Worm (Caenorhabditis elegans) whole organism, young adult: ENCODE results near the gene T22C8.4.
A peak's percentile ranks its signal among the peaks of the same experiment; 100 is the strongest.

Source experiments
- B0035.1 ChIP-seq: sonication (generic microtip); optimal IDR thresholded peaks from 2 replicates; lab custom pipeline; 2016; ENCODE audit warnings: missing genetic modification characterization, mild to moderate bottlenecking, missing compliant biosample characterization, missing genotype, missing genetic modification reagents
- C06A6.2 ChIP-seq: fragments of 200-800 bp; sonication (Bioruptor generic); conservative IDR thresholded peaks from 2 replicates; pipeline ENCODE4 v1.3.6; 2022; ENCODE audit warnings: missing genetic modification characterization, missing compliant biosample characterization
- F22D6.2 ChIP-seq: sonication (generic microtip); optimal IDR thresholded peaks from 2 replicates; lab custom pipeline; 2016; ENCODE audit warnings: mild to moderate bottlenecking, missing genetic modification characterization, missing compliant biosample characterization
- F23B12.7 ChIP-seq: sonication (generic microtip); optimal IDR thresholded peaks from 2 replicates; lab custom pipeline; 2017; ENCODE audit warnings: missing genetic modification characterization, mild to moderate bottlenecking, missing compliant biosample characterization, antibody characterized with exemption, moderate library complexity; ENCODE audit not compliant: insufficient read depth
- F39B2.1 ChIP-seq: fragments of 200-800 bp; sonication (Bioruptor generic); IDR thresholded peaks from 2 replicates; pipeline ENCODE4 v1.3.6; 2022; ENCODE audit warnings: missing genetic modification reagents, missing genetic modification characterization, missing compliant biosample characterization
- F52B5.7 ChIP-seq: sonication (generic microtip); optimal IDR thresholded peaks from 2 replicates; lab custom pipeline; 2016; ENCODE audit warnings: mild to moderate bottlenecking, missing genetic modification characterization, missing compliant biosample characterization
- F55B11.4 ChIP-seq: sonication (generic microtip); optimal IDR thresholded peaks from 2 replicates; lab custom pipeline; 2016; ENCODE audit warnings: missing compliant biosample characterization, missing genetic modification characterization, borderline replicate concordance; ENCODE audit not compliant: insufficient read depth
- F57C9.4 ChIP-seq: sonication (generic microtip); optimal IDR thresholded peaks from 2 replicates; lab custom pipeline; 2017; ENCODE audit warnings: mild to moderate bottlenecking, missing genetic modification characterization, missing compliant biosample characterization
- ZK185.1 ChIP-seq: sonication (generic microtip); optimal IDR thresholded peaks from 2 replicates; lab custom pipeline; 2016; ENCODE audit warnings: mild to moderate bottlenecking, missing genetic modification characterization, missing compliant biosample characterization; ENCODE audit not compliant: poor library complexity, severe bottlenecking
- akir-1 ChIP-seq: fragments of 200-800 bp; sonication (Bioruptor generic); optimal IDR thresholded peaks from 2 replicates; lab custom pipeline; 2018; ENCODE audit warnings: mild to moderate bottlenecking, missing genetic modification characterization, moderate library complexity, missing compliant biosample characterization
- aptf-3 ChIP-seq: fragments of 200-800 bp; sonication (Bioruptor generic); IDR thresholded peaks from 2 replicates; pipeline ENCODE4 v1.3.6; 2022; ENCODE audit warnings: missing genetic modification characterization, missing compliant biosample characterization
- bed-2 ChIP-seq: fragments of 200-800 bp; sonication (Bioruptor generic); IDR thresholded peaks from 2 replicates; pipeline ENCODE4 v1.3.6; 2022; ENCODE audit warnings: missing genetic modification reagents, missing genetic modification characterization, missing compliant biosample characterization
- ccch-3 ChIP-seq: fragments of 200-800 bp; sonication (Bioruptor generic); optimal IDR thresholded peaks from 2 replicates; lab custom pipeline; 2018; ENCODE audit warnings: mild to moderate bottlenecking, missing genetic modification characterization, missing compliant biosample characterization
- cebp-1 ChIP-seq, 2 experiments: fragments of 200-800 bp in 1 of 2; sonication (Bioruptor generic) in 1 of 2; sonication (generic microtip) in 1 of 2; IDR thresholded peaks in 1 of 2; optimal IDR thresholded peaks in 1 of 2; 2 replicates each; pipeline versions ENCODE4 v1.3.6 to Lab custom; 2017 to 2022; ENCODE audit warnings: missing compliant biosample characterization in 2 of 2, missing genetic modification characterization in 2 of 2, mild to moderate bottlenecking in 1 of 2, missing genetic modification reagents in 1 of 2, moderate library complexity in 1 of 2
- ceh-100 ChIP-seq: fragments of 200-800 bp; sonication (Bioruptor generic); IDR thresholded peaks from 2 replicates; pipeline ENCODE4 v1.3.6; 2022; ENCODE audit warnings: missing genetic modification reagents, missing genetic modification characterization, missing compliant biosample characterization
- dpff-1 ChIP-seq: sonication (generic microtip); optimal IDR thresholded peaks from 2 replicates; lab custom pipeline; 2017; ENCODE audit warnings: mild to moderate bottlenecking, missing genetic modification characterization, missing compliant biosample characterization
- egl-44 ChIP-seq: fragments of 200-800 bp; sonication (Bioruptor generic); IDR thresholded peaks from 2 replicates; pipeline ENCODE4 v1.3.6; 2022; ENCODE audit warnings: missing genetic modification reagents, missing genetic modification characterization, missing compliant biosample characterization
- hmg-1.2 ChIP-seq: fragments of 200-800 bp; sonication (Bioruptor generic); IDR thresholded peaks from 2 replicates; pipeline ENCODE4 v1.3.6; 2022; ENCODE audit warnings: missing genetic modification reagents, missing genetic modification characterization, missing compliant biosample characterization
- lin-35 ChIP-seq, 3 experiments: fragments of 150-350 bp in 2 of 3; sonication (generic microtip) in 1 of 3; optimal IDR thresholded peaks; 2 replicates each; lab custom pipeline; 2014 to 2018; ENCODE audit warnings: missing biosample characterization in 3 of 3, missing genetic modification characterization in 3 of 3, missing genetic modification reagents in 3 of 3
- lin-54 ChIP-seq: fragments of 200-800 bp; sonication (Bioruptor generic); optimal IDR thresholded peaks from 2 replicates; lab custom pipeline; 2018; ENCODE audit warnings: mild to moderate bottlenecking, missing genetic modification characterization, missing compliant biosample characterization
- lsy-27 ChIP-seq: sonication (generic microtip); optimal IDR thresholded peaks from 2 replicates; lab custom pipeline; 2017; ENCODE audit warnings: missing genetic modification characterization, mild to moderate bottlenecking, missing compliant biosample characterization, antibody characterized with exemption, missing genotype, borderline replicate concordance; ENCODE audit not compliant: insufficient read depth
- madf-10 ChIP-seq: sonication (generic microtip); optimal IDR thresholded peaks from 2 replicates; lab custom pipeline; 2016; ENCODE audit warnings: mild to moderate bottlenecking, missing genetic modification characterization, missing compliant biosample characterization
- madf-6 ChIP-seq: fragments of 200-800 bp; sonication (Bioruptor generic); IDR thresholded peaks from 2 replicates; pipeline ENCODE4 v1.3.6; 2022; ENCODE audit warnings: missing genetic modification reagents, missing genetic modification characterization, missing compliant biosample characterization
- mes-4 ChIP-seq: sonication (generic microtip); optimal IDR thresholded peaks from 2 replicates; lab custom pipeline; 2016; ENCODE audit warnings: missing genotype, missing genetic modification characterization, missing compliant biosample characterization
- nhr-90 ChIP-seq: sonication (generic microtip); optimal IDR thresholded peaks from 2 replicates; lab custom pipeline; 2016; ENCODE audit warnings: missing genotype, mild to moderate bottlenecking, missing genetic modification characterization, missing compliant biosample characterization
- rpc-1 ChIP-seq, 2 experiments: fragments of 150-350 bp in 1 of 2; sonication (generic microtip) in 1 of 2; optimal IDR thresholded peaks; 2 replicates each; lab custom pipeline; 2014 to 2018; ENCODE audit warnings: missing biosample characterization in 1 of 2, missing genetic modification characterization in 1 of 2, missing genetic modification reagents in 1 of 2, missing genotype in 1 of 2
- snpc-1.3 ChIP-seq: sonication (generic microtip); optimal IDR thresholded peaks from 2 replicates; lab custom pipeline; 2017; ENCODE audit warnings: missing genetic modification characterization, mild to moderate bottlenecking, missing compliant biosample characterization, antibody characterized with exemption, moderate library complexity, missing genotype, missing genetic modification reagents; ENCODE audit not compliant: insufficient read depth
- somi-1 ChIP-seq: fragments of 200-800 bp; sonication (Bioruptor generic); optimal IDR thresholded peaks from 2 replicates; lab custom pipeline; 2018; ENCODE audit warnings: mild to moderate bottlenecking, missing genetic modification characterization, missing compliant biosample characterization
- unc-130 ChIP-seq: sonication (generic microtip); optimal IDR thresholded peaks from 2 replicates; lab custom pipeline; 2016; ENCODE audit warnings: missing genetic modification reagents, missing genetic modification characterization, missing compliant biosample characterization
- xnd-1 ChIP-seq: sonication (generic microtip); optimal IDR thresholded peaks from 2 replicates; lab custom pipeline; 2016; ENCODE audit warnings: missing genotype, missing genetic modification reagents, missing genetic modification characterization, missing compliant biosample characterization
- zfh-2 ChIP-seq: fragments of 200-800 bp; sonication (Bioruptor generic); conservative IDR thresholded peaks from 2 replicates; pipeline ENCODE4 v1.3.6; 2022; ENCODE audit warnings: missing genetic modification reagents, missing genetic modification characterization, missing compliant biosample characterization
- ztf-25 ChIP-seq: fragments of 200-800 bp; sonication (Bioruptor generic); IDR thresholded peaks from 2 replicates; pipeline ENCODE4 v1.3.6; 2022; ENCODE audit warnings: missing genetic modification reagents, missing genetic modification characterization, missing compliant biosample characterization
- ztf-3 ChIP-seq: fragments of 200-800 bp; sonication (Bioruptor generic); optimal IDR thresholded peaks from 2 replicates; lab custom pipeline; 2018; ENCODE audit warnings: mild to moderate bottlenecking, missing genetic modification characterization, missing compliant biosample characterization

The T22C8.4 gene

DNA sequence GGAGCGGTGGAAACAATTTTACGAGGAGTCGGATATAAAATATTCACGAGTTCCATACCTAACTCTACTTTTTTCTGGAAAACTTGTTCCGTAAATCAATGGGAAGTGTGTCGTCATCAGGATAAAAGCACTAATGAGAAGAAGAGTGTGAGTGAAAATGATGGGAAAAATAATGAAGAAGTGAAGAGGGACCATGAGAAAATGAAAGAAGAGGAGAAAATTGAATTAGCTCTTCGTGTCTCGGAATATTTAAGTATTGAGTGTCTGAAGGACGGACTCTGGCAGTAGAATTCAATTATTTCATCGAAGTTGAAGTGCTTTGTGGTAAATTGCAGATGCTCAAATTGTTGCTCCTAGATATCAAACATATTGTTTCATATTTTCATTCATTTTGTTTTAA, 34.1 kb downstream of the T22C8.4 start (continued):
- no peak for TF ChIP-seq madf-6 (GFP tag; lab: Robert Waterston, UW)

DNA sequence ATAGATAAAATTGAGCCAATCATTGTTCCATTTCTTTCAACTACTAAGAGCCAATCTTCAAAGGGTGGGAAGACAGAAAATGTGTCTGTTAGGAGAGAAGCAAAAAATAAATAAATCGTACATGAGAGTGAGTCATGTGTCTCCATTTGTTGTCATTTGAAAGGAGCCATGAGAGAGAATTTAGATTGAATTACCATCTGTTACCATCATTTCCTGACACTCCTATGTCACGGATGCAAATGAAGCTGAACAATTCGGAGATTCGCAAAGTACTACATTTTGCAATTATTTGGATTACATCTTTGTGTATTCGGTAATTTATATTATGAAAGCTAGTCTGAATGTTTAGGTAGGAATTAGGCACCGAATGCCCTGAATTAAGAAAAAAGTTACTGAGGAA, 34.9 kb downstream of the T22C8.4 start:
- no peak for TF ChIP-seq ztf-3 (GFP tag; lab: Kevin White, UChicago)
- no peak for TF ChIP-seq madf-10 (tag; lab: Kevin White, UChicago)
- no peak for TF ChIP-seq aptf-3
- TF ChIP-seq ceh-100 (GFP tag; lab: Robert Waterston, UW) = no peak
- no peak for TF ChIP-seq xnd-1 (tag; lab: Kevin White, UChicago)

DNA sequence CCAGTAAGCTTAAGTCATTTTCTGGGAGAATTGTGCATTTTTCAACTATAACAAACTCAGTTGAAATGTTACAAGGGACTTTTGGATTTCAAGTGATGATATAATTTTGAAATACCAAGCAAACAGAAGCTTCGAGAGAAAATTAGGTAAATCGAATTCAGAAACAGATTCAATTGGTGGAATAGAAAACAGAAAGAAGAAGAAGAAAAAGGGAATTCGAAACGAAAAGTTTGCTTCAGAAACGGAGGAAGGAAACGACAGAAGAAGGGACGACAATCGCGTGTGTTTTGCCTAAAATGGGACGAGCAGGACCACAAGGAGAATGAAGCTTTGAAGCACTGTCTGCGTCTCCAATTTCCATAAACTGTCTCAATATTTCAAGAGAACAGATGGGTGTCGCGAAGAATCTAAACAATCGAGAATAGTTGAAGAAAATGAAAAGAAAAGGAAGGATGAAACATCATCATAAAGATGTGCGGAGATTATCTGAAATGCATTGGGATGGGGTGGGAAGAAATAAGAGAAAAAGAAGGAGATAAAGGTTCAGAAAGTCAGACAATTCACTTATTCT, 35.6 kb downstream of the T22C8.4 start:
- TF ChIP-seq cebp-1 (GFP tag; IDR thresholded peaks at IDR 0.05; lab: Robert Waterston, UW) (no peak), cebp-1 (tag; optimal IDR thresholded peaks at IDR 0.05; lab: Kevin White, UChicago) (no peak), hmg-1.2 (GFP tag; lab: Robert Waterston, UW) (peak; percentile 39; the same call in 1 of the 2 replicates)

DNA sequence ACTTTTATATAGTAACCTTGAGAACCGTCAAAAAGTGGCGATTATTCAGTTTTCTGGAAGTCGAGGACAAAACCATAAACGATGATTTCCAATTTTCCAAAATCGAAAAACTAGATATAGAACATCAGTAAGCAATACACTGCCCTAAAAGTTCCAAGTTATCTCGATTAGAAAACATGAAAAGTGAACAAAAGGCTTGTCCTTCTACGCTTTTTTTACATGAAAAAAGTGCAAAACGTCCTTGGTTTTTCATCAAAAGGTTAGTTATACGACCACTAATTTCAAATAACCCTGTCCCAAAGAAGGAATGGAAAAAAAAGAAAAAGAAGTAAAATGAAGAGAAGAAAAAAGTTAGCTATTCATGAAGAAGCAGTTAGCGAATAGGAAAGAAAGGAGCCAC, 37.4 kb downstream of the T22C8.4 start:
- TF ChIP-seq F22D6.2 (tag; lab: Kevin White, UChicago) = no peak
- no peak for TF ChIP-seq lin-54 (GFP tag; lab: Kevin White, UChicago)
- no peak for TF ChIP-seq C06A6.2 (GFP tag; lab: Robert Waterston, UW)
- no peak for TF ChIP-seq snpc-1.3 (tag; lab: Kevin White, UChicago)
- TF ChIP-seq zfh-2 (GFP tag; lab: Robert Waterston, UW) = no peak
- TF ChIP-seq F23B12.7 (tag; lab: Kevin White, UChicago) = no peak
- TF ChIP-seq F55B11.4 (tag; lab: Kevin White, UChicago) = no peak
- no peak for TF ChIP-seq F57C9.4 (tag; lab: Kevin White, UChicago)
- no peak for TF ChIP-seq mes-4 (tag; lab: Kevin White, UChicago)
- TF ChIP-seq nhr-90 (tag; lab: Kevin White, UChicago) = no peak
- TF ChIP-seq unc-130 (GFP tag; lab: Kevin White, UChicago) = no peak
- TF ChIP-seq ZK185.1 (tag; lab: Kevin White, UChicago) = no peak
- no peak for TF ChIP-seq dpff-1
- TF ChIP-seq bed-2 (GFP tag; lab: Robert Waterston, UW) = no peak
- no peak for TF ChIP-seq ccch-3 (GFP tag; lab: Kevin White, UChicago)
- no peak for TF ChIP-seq lsy-27 (tag; lab: Kevin White, UChicago)
- TF ChIP-seq akir-1 (GFP tag; lab: Kevin White, UChicago) = no peak
- no peak for TF ChIP-seq F52B5.7 (tag; lab: Kevin White, UChicago)
- TF ChIP-seq ztf-25 (GFP tag; lab: Robert Waterston, UW) = no peak
- TF ChIP-seq rpc-1 (optimal IDR thresholded peaks at IDR 0.05; lab: Kevin White, UChicago) = no peak
- no peak for TF ChIP-seq rpc-1 (tag; optimal IDR thresholded peaks at IDR 0.05; lab: Kevin White, UChicago)
- TF ChIP-seq, all 124 proteins: peak for 0

DNA sequence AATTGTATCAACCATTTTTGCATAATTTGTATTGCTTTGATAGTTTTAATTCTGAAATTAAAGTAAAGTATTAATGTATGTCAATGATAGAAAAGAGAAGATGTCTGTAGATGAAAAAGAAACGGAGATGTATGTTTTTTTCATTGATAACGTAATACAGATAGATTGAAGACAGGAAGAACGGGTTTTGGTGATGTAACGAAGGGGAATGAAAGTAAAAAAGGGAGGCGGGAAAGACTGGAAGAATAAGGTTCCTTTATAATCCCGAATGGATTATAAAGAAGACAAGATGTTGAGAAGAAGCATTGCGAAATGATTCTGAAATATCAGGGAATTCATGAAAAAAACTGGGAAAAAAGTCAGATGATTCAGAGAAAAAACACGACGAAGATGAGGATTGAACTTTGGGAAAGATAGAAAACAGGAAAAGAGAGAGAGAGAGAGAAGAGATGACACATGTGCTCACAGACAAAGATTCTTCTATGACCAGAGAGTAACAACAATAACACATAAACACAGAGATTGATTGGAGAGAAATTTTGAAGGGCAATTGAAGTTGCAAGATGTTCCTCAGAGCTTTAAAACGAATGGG, 38.2 kb downstream of the T22C8.4 start, which contains the start of gene F54C9.11:
TSS of gene F54C9.11 (minus strand) at position 51 of the 592 bp plus-strand sequence.
- peak; percentile 35 for TF ChIP-seq somi-1 (GFP tag; lab: Kevin White, UChicago)
- TF ChIP-seq B0035.1 (tag; lab: Kevin White, UChicago) = no peak
- peak; percentile 41; the same call in 1 of the 2 replicates for TF ChIP-seq cebp-1 (GFP tag; IDR thresholded peaks at IDR 0.05; lab: Robert Waterston, UW)
- peak; percentile 87 for TF ChIP-seq cebp-1 (tag; optimal IDR thresholded peaks at IDR 0.05; lab: Kevin White, UChicago)
- peak in 1 of 3 experiments; percentile 20 for TF ChIP-seq lin-35 (GFP tag; optimal IDR thresholded peaks at IDR 0.05; lab: Kevin White, UChicago)
- TF ChIP-seq egl-44 (GFP tag; lab: Robert Waterston, UW) = no peak
- no peak for TF ChIP-seq F39B2.1
